Fruit fly (Drosophila melanogaster) ovary, adult (tissue): ENCODE results near the gene CG13685.

Experiments
- CG17801 ChIP-seq: fragments of 200-800 bp; optimal IDR thresholded peaks from 2 replicates; lab custom pipeline; 2019; ENCODE audit warnings: missing biosample characterization, mild to moderate bottlenecking, missing genetic modification characterization, moderate library complexity; ENCODE audit not compliant: partially characterized antibody

CG13685 gene

DNA sequence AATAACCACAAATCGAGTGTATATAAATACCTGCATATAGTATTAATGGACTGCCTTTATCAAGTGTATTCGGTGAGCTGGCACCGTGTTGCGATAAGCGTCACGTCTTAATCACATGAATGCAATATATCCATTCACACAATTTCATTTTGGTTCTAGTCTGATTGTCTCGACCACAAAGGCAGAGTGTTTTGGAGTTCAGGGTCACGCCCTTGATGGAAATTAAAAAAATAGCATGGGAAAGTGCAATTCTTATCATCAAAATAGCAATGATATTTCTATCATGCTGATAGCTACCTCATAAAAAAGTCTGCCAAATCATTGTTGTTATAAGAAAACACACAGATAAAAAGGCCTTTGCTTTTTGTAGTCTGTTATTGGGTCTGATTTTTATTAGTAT, 45.6 kb downstream of the CG13685 start:
- no peak for TF ChIP-seq CG17801
